Fruit fly (Drosophila melanogaster) whole organism, adult: ENCODE data around the gene CG42335.

Experiments
- CG11617 ChIP-seq: fragments of 200-800 bp; sonication (Bioruptor generic); optimal IDR thresholded peaks from 2 replicates; lab custom pipeline; 2017; ENCODE audit warnings: mild to moderate bottlenecking, missing biosample characterization, missing genetic modification reagents, missing genetic modification characterization
- CG12768 ChIP-seq: fragments of 200-800 bp; sonication (Bioruptor generic); optimal IDR thresholded peaks from 2 replicates; lab custom pipeline; 2017; ENCODE audit warnings: missing biosample characterization, missing genetic modification characterization, mild to moderate bottlenecking, moderate library complexity, missing genetic modification reagents
- CG1620 ChIP-seq: fragments of 200-800 bp; sonication (Bioruptor generic); optimal IDR thresholded peaks from 2 replicates; lab custom pipeline; 2016; ENCODE audit warnings: missing biosample characterization, missing genetic modification characterization
- CG7045 ChIP-seq: fragments of 200-800 bp; sonication (Bioruptor generic); optimal IDR thresholded peaks from 2 replicates; lab custom pipeline; 2017; ENCODE audit warnings: missing biosample characterization, mild to moderate bottlenecking, missing genetic modification characterization
- CG7101 ChIP-seq: fragments of 200-800 bp; sonication (Bioruptor generic); optimal IDR thresholded peaks from 2 replicates; lab custom pipeline; 2018; ENCODE audit warnings: missing biosample characterization, mild to moderate bottlenecking, missing genetic modification characterization, moderate library complexity
- Crg-1 ChIP-seq: fragments of 200-800 bp; sonication (Bioruptor generic); optimal IDR thresholded peaks from 2 replicates; lab custom pipeline; 2016; ENCODE audit warnings: missing biosample characterization, missing genetic modification characterization
- Mnt ChIP-seq: fragments of 200-800 bp; sonication (Bioruptor generic); optimal IDR thresholded peaks from 2 replicates; lab custom pipeline; 2016; ENCODE audit warnings: missing biosample characterization, mild to moderate bottlenecking, missing genetic modification characterization
- cic ChIP-seq: fragments of 200-800 bp; sonication (Bioruptor generic); optimal IDR thresholded peaks from 2 replicates; lab custom pipeline; 2017; ENCODE audit warnings: missing biosample characterization, mild to moderate bottlenecking, missing genetic modification characterization, moderate library complexity
- kay ChIP-seq: fragments of 200-800 bp; sonication (Bioruptor generic); peaks from one replicate; lab custom pipeline; 2016; ENCODE audit warnings: missing biosample characterization, missing genetic modification characterization, borderline replicate concordance
- tj ChIP-seq: fragments of 200-800 bp; sonication (Bioruptor generic); optimal IDR thresholded peaks from 3 replicates; lab custom pipeline; 2017; ENCODE audit warnings: missing biosample characterization, mild to moderate bottlenecking, missing genetic modification characterization, moderate library complexity

DNA sequence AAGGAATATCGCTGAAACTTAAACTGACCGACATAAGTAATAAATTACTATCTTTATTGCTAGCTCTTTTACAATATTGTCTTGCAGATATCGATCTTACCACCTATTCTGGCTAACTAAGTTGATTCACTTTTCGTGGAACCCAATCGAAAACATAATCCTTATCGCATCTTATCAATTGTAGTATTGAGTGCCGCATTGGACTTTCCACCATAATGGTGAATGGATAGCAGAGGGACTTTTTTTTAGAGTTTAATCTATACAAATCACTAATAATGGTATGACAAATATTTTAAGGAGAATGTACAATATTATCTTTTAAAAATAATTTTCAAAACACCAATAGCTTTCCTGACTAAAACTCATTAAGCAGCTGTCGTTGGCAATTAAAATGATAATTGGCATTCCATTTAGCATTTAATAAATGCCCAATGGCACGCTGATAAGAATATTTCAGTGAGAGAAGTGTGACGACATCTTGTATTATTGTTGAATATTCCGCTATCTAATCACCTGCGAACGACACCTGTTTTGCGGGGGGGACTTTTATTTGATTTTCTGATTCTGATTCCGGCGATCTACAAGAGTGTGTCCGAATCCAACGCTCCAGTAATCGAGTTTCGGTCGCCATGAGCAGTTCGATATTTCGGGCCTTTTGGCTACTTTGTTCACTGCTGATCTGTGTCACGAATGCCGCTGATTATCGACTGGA is at the start of gene CG42335:
- TF ChIP-seq cic (GFP tag; lab: Kevin White, UChicago), result peak; percentile 5
- no peak for TF ChIP-seq CG12768 (GFP tag; lab: Kevin White, UChicago)
- peak; percentile 56 for TF ChIP-seq kay (GFP tag; lab: Kevin White, UChicago)
- no peak for TF ChIP-seq CG11617 (GFP tag; lab: Kevin White, UChicago)
- no peak for TF ChIP-seq Crg-1 (GFP tag; lab: Kevin White, UChicago)
- TF ChIP-seq CG1620 (GFP tag; lab: Kevin White, UChicago), result no peak
- no peak for TF ChIP-seq CG7101 (tag; lab: Kevin White, UChicago)
- TF ChIP-seq CG7045 (GFP tag; lab: Kevin White, UChicago), result no peak
- no peak for TF ChIP-seq tj (GFP tag; lab: Kevin White, UChicago)
- TF ChIP-seq Mnt (GFP tag; lab: Kevin White, UChicago), result no peak
